Worm (Caenorhabditis elegans): ENCODE data around the gene srap-1.

DNA sequence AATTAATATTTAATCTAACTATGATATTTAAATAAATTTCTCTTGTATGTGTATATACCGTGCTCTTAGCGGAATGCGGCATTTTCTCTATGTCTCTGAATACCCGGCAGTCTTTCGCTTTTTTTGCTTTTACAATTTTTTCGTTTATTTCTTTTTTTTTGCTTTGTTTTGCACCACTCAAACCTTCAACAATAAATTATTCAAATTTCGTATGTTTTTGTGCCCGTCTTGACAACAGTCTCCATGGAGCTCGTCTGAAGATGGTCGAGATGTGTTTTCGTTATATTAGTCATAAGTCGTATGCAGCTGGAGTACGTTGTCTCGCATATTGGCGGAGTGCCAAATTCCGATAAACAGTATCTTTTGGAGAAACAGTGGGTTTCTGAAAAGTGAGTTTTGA lies 23.4 kb downstream of the srap-1 start, which contains the start of gene T06D8.2:
- TF ChIP-seq skn-1 (tag; optimal IDR thresholded peaks at IDR 0.05) = no peak
- TF ChIP-seq ceh-32 (tag; optimal IDR thresholded peaks at IDR 0.05; ENCODE audit: poor library complexity) = no peak
- TF ChIP-seq ztf-11 (tag; optimal IDR thresholded peaks at IDR 0.05) = no peak
- TF ChIP-seq nhr-11 (tag; optimal IDR thresholded peaks at IDR 0.05) = no peak
- no peak for TF ChIP-seq zip-11 (GFP tag; IDR thresholded peaks at IDR 0.05)
- no peak for TF ChIP-seq ZK337.2 (GFP tag; IDR thresholded peaks at IDR 0.05)
- TF ChIP-seq dve-1 (tag; optimal IDR thresholded peaks at IDR 0.05; ENCODE audit: insufficient read depth) = no peak
- no peak for TF ChIP-seq aly-2 (tag; optimal IDR thresholded peaks at IDR 0.05)
